Fruit fly (Drosophila melanogaster) whole organism, prepupa: ENCODE measurements around the gene CG31109.

ENCODE experiments used
- CG10631 ChIP-seq: fragments of 200-800 bp; sonication (Bioruptor generic); optimal IDR thresholded peaks from 2 replicates; lab custom pipeline; 2016; ENCODE audit warnings: missing biosample characterization, missing genetic modification characterization
- CG10669 ChIP-seq: fragments of 200-800 bp; sonication (Bioruptor generic); optimal IDR thresholded peaks from 3 replicates; lab custom pipeline; 2018; ENCODE audit warnings: missing biosample characterization, mild to moderate bottlenecking, missing genetic modification characterization, moderate library complexity
- CG11294 ChIP-seq: fragments of 200-800 bp; sonication (Bioruptor generic); IDR thresholded peaks from 2 replicates; pipeline ENCODE4 v1.3.6; 2022; ENCODE audit warnings: missing biosample characterization, missing genetic modification characterization
- CG11902 ChIP-seq: fragments of 200-800 bp; sonication (Bioruptor generic); optimal IDR thresholded peaks from 3 replicates; lab custom pipeline; 2016; ENCODE audit warnings: missing biosample characterization, missing genetic modification characterization
- CG15336 ChIP-seq: fragments of 200-800 bp; sonication (Bioruptor generic); IDR thresholded peaks from 2 replicates; pipeline ENCODE4 v1.3.6; 2022; ENCODE audit warnings: missing biosample characterization, missing genetic modification characterization
- CG1621 ChIP-seq: fragments of 200-800 bp; sonication (Bioruptor generic); optimal IDR thresholded peaks from 3 replicates; lab custom pipeline; 2018; ENCODE audit warnings: missing biosample characterization, mild to moderate bottlenecking, missing genetic modification characterization
- CG16779 ChIP-seq: fragments of 200-800 bp; sonication (Bioruptor generic); optimal IDR thresholded peaks from 3 replicates; lab custom pipeline; 2017; ENCODE audit warnings: missing biosample characterization, mild to moderate bottlenecking, missing genetic modification characterization
- CG3032 ChIP-seq: fragments of 200-800 bp; optimal IDR thresholded peaks from 2 replicates; lab custom pipeline; 2019; ENCODE audit warnings: missing biosample characterization, mild to moderate bottlenecking, missing genetic modification characterization, moderate library complexity
- CG31627 ChIP-seq: fragments of 200-800 bp; sonication (Bioruptor generic); optimal IDR thresholded peaks from 3 replicates; lab custom pipeline; 2016; ENCODE audit warnings: missing biosample characterization, missing genetic modification characterization
- CG32006 ChIP-seq: fragments of 200-800 bp; sonication (Bioruptor generic); optimal IDR thresholded peaks from 3 replicates; lab custom pipeline; 2017; ENCODE audit warnings: missing biosample characterization, mild to moderate bottlenecking, missing genetic modification characterization
- CG4318 ChIP-seq: fragments of 200-800 bp; sonication (Bioruptor generic); optimal IDR thresholded peaks from 3 replicates; lab custom pipeline; 2017; ENCODE audit warnings: missing biosample characterization, mild to moderate bottlenecking, missing genetic modification characterization
- CG6163 ChIP-seq: fragments of 200-800 bp; sonication (Bioruptor generic); IDR thresholded peaks from 3 replicates; pipeline ENCODE4 v1.3.6; 2022; ENCODE audit warnings: missing biosample characterization, missing genetic modification characterization
- CG6792 ChIP-seq: fragments of 200-800 bp; sonication (Bioruptor generic); optimal IDR thresholded peaks from 3 replicates; lab custom pipeline; 2016; ENCODE audit warnings: missing biosample characterization, missing genetic modification characterization
- CG6808 ChIP-seq: fragments of 200-800 bp; sonication (Bioruptor generic); optimal IDR thresholded peaks from 3 replicates; lab custom pipeline; 2017; ENCODE audit warnings: missing biosample characterization, missing genetic modification characterization, mild to moderate bottlenecking, moderate library complexity, missing genetic modification reagents
- CG6854 ChIP-seq: fragments of 200-800 bp; sonication (Bioruptor generic); optimal IDR thresholded peaks from 2 replicates; lab custom pipeline; 2017; ENCODE audit warnings: missing biosample characterization, mild to moderate bottlenecking, missing genetic modification characterization
- CG7368 ChIP-seq: fragments of 200-800 bp; sonication (Bioruptor generic); optimal IDR thresholded peaks from 3 replicates; lab custom pipeline; 2016; ENCODE audit warnings: missing biosample characterization, missing genetic modification characterization
- CG8119 ChIP-seq: fragments of 200-800 bp; sonication (Bioruptor generic); IDR thresholded peaks from 3 replicates; pipeline ENCODE4 v1.3.6; 2022; ENCODE audit warnings: missing biosample characterization, missing genetic modification characterization
- CG8319 ChIP-seq: fragments of 200-800 bp; sonication (Bioruptor generic); optimal IDR thresholded peaks from 3 replicates; lab custom pipeline; 2016; ENCODE audit warnings: missing biosample characterization, missing genetic modification characterization
- CG8632 ChIP-seq: fragments of 200-800 bp; sonication (Bioruptor generic); optimal IDR thresholded peaks from 3 replicates; lab custom pipeline; 2016; ENCODE audit warnings: missing biosample characterization, missing genetic modification characterization
- CG9139 ChIP-seq: fragments of 200-800 bp; sonication (Bioruptor generic); optimal IDR thresholded peaks from 3 replicates; lab custom pipeline; 2017; ENCODE audit warnings: missing biosample characterization, mild to moderate bottlenecking, missing genetic modification characterization
- Eip93F ChIP-seq: fragments of 200-800 bp; sonication (Bioruptor generic); optimal IDR thresholded peaks from 2 replicates; lab custom pipeline; 2016; ENCODE audit warnings: missing biosample characterization, mild to moderate bottlenecking, missing genetic modification characterization
- Ets21C ChIP-seq: fragments of 200-800 bp; sonication (Bioruptor generic); optimal IDR thresholded peaks from 3 replicates; lab custom pipeline; 2016; ENCODE audit warnings: missing biosample characterization, missing genetic modification characterization
- Gug ChIP-seq: fragments of 200-800 bp; sonication (Bioruptor generic); IDR thresholded peaks from 2 replicates; pipeline ENCODE4 v1.3.6; 2022; ENCODE audit warnings: missing biosample characterization, missing genetic modification characterization
- Hr4 ChIP-seq: fragments of 200-800 bp; sonication (Bioruptor generic); optimal IDR thresholded peaks from 3 replicates; lab custom pipeline; 2016; ENCODE audit warnings: missing biosample characterization, missing genetic modification characterization
- Lpt ChIP-seq: fragments of 200-800 bp; sonication (Bioruptor generic); optimal IDR thresholded peaks from 3 replicates; lab custom pipeline; 2016; ENCODE audit warnings: missing biosample characterization, missing genetic modification characterization
- Met ChIP-seq: fragments of 200-800 bp; sonication (Bioruptor generic); optimal IDR thresholded peaks from 3 replicates; lab custom pipeline; 2016; ENCODE audit warnings: missing biosample characterization, missing genetic modification characterization
- Smox ChIP-seq: fragments of 200-800 bp; sonication (Bioruptor generic); optimal IDR thresholded peaks from 3 replicates; lab custom pipeline; 2016; ENCODE audit warnings: missing biosample characterization, missing genetic modification characterization
- Sox102F ChIP-seq: fragments of 200-800 bp; sonication (Bioruptor generic); optimal IDR thresholded peaks from 2 replicates; lab custom pipeline; 2016; ENCODE audit warnings: missing biosample characterization, mild to moderate bottlenecking, missing genetic modification characterization
- Sox15 ChIP-seq: fragments of 200-800 bp; sonication (Bioruptor generic); optimal IDR thresholded peaks from 3 replicates; lab custom pipeline; 2016; ENCODE audit warnings: missing biosample characterization, missing genetic modification characterization
- achi ChIP-seq: fragments of 200-800 bp; sonication (Bioruptor generic); optimal IDR thresholded peaks from 3 replicates; lab custom pipeline; 2016; ENCODE audit warnings: missing biosample characterization, missing genetic modification characterization
- acj6 ChIP-seq: fragments of 200-800 bp; sonication (Bioruptor generic); optimal IDR thresholded peaks from 3 replicates; lab custom pipeline; 2016; ENCODE audit warnings: missing biosample characterization, missing genetic modification characterization
- cyc ChIP-seq: fragments of 200-800 bp; sonication (Bioruptor generic); optimal IDR thresholded peaks from 3 replicates; lab custom pipeline; 2016; ENCODE audit warnings: missing biosample characterization, missing genetic modification characterization
- dac ChIP-seq: fragments of 200-800 bp; sonication (Bioruptor generic); optimal IDR thresholded peaks from 2 replicates; lab custom pipeline; 2017; ENCODE audit warnings: missing biosample characterization, mild to moderate bottlenecking, missing genetic modification characterization
- dsx ChIP-seq: fragments of 200-800 bp; optimal IDR thresholded peaks from 3 replicates; lab custom pipeline; 2019; ENCODE audit warnings: missing biosample characterization, mild to moderate bottlenecking, missing genetic modification characterization, moderate library complexity; ENCODE audit not compliant: poor library complexity, severe bottlenecking
- esn ChIP-seq: fragments of 200-800 bp; sonication (Bioruptor generic); optimal IDR thresholded peaks from 2 replicates; lab custom pipeline; 2016; ENCODE audit warnings: missing biosample characterization, mild to moderate bottlenecking, missing genetic modification characterization, moderate library complexity
- fd85E ChIP-seq: fragments of 200-800 bp; sonication (Bioruptor generic); optimal IDR thresholded peaks from 3 replicates; lab custom pipeline; 2016; ENCODE audit warnings: missing biosample characterization, missing genetic modification characterization
- fkh ChIP-seq: fragments of 200-800 bp; sonication (Bioruptor generic); optimal IDR thresholded peaks from 3 replicates; lab custom pipeline; 2017; ENCODE audit warnings: missing biosample characterization, mild to moderate bottlenecking, missing genetic modification characterization, moderate library complexity
- lz ChIP-seq: fragments of 200-800 bp; sonication (Bioruptor generic); optimal IDR thresholded peaks from 3 replicates; lab custom pipeline; 2016; ENCODE audit warnings: missing biosample characterization, missing genetic modification characterization
- net ChIP-seq: fragments of 200-800 bp; sonication (Bioruptor generic); optimal IDR thresholded peaks from 3 replicates; lab custom pipeline; 2016; ENCODE audit warnings: missing biosample characterization, missing genetic modification characterization
- salr ChIP-seq, 2 experiments: fragments of 200-800 bp; sonication (Bioruptor generic); optimal IDR thresholded peaks; 3 replicates each; lab custom pipeline; 2016 to 2018; ENCODE audit warnings: missing biosample characterization in 2 of 2, missing genetic modification characterization in 2 of 2, mild to moderate bottlenecking in 1 of 2
- spab ChIP-seq: fragments of 200-800 bp; sonication (Bioruptor generic); optimal IDR thresholded peaks from 2 replicates; lab custom pipeline; 2017; ENCODE audit warnings: missing biosample characterization, mild to moderate bottlenecking, missing genetic modification characterization, missing genetic modification reagents
- ss ChIP-seq, 2 experiments: fragments of 200-800 bp; sonication (Bioruptor generic); optimal IDR thresholded peaks; 2 replicates in 1 of 2; 3 replicates in 1 of 2; lab custom pipeline; 2017 to 2018; ENCODE audit warnings: mild to moderate bottlenecking in 2 of 2, missing biosample characterization in 2 of 2, missing genetic modification characterization in 2 of 2, moderate library complexity in 1 of 2
- topi ChIP-seq: fragments of 200-800 bp; sonication (Bioruptor generic); optimal IDR thresholded peaks from 3 replicates; lab custom pipeline; 2016; ENCODE audit warnings: missing biosample characterization, missing genetic modification characterization
- vri ChIP-seq: fragments of 200-800 bp; sonication (Bioruptor generic); optimal IDR thresholded peaks from 3 replicates; lab custom pipeline; 2016; ENCODE audit warnings: missing biosample characterization, mild to moderate bottlenecking, missing genetic modification characterization

Gene CG31109

dm6 chr3R:25051441-25052097 lies 2.9 kb downstream of the CG31109 start (continued):
- peak; percentile 68; the same call in 2 of the 3 replicates for TF ChIP-seq CG6163 (GFP tag; lab: Robert Waterston, UW)
- peak; percentile 7; the same call in 1 of the 2 replicates for TF ChIP-seq CG11294 (GFP tag; lab: Robert Waterston, UW)
- TF ChIP-seq CG6792 (GFP tag; lab: Kevin White, UChicago) = no peak
- TF ChIP-seq net = no peak
- no peak for TF ChIP-seq Gug (GFP tag; lab: Robert Waterston, UW)
- TF ChIP-seq CG32006 (GFP tag; lab: Kevin White, UChicago) = no peak
- TF ChIP-seq salr (GFP tag; optimal IDR thresholded peaks at IDR 0.05; lab: Kevin White, UChicago) = peak in 1 of 2 experiments; percentile 39
- TF ChIP-seq CG6854 (GFP tag; lab: Kevin White, UChicago) = no peak

dm6 chr3R:25050649-25051048 lies 3.8 kb downstream of the CG31109 start:
- peak; percentile 0 for TF ChIP-seq fkh (GFP tag; lab: Kevin White, UChicago)
- no peak for TF ChIP-seq ss (GFP tag; optimal IDR thresholded peaks at IDR 0.05; lab: Kevin White, UChicago)

dm6 chr3R:25049742-25050517 lies 4.5 kb downstream of the CG31109 start:
- TF ChIP-seq CG6808 = no peak
- peak; percentile 42 for TF ChIP-seq esn (GFP tag; lab: Kevin White, UChicago)
- TF ChIP-seq CG8119 (GFP tag; lab: Robert Waterston, UW) = no peak
- peak; percentile 77 for TF ChIP-seq vri
- no peak for TF ChIP-seq CG10631 (GFP tag; lab: Kevin White, UChicago)
- peak; percentile 66 for TF ChIP-seq CG6854 (GFP tag; lab: Kevin White, UChicago)
- TF ChIP-seq Gug (GFP tag; lab: Robert Waterston, UW) = no peak
- peak; percentile 5 for TF ChIP-seq CG7368 (GFP tag; lab: Kevin White, UChicago)
- no peak for TF ChIP-seq salr (GFP tag; optimal IDR thresholded peaks at IDR 0.05; lab: Kevin White, UChicago)
- TF ChIP-seq Smox = no peak
- peak; percentile 31 for TF ChIP-seq Met (GFP tag; lab: Kevin White, UChicago)
- TF ChIP-seq Sox15 = no peak
- TF ChIP-seq acj6 (GFP tag; lab: Kevin White, UChicago) = no peak
- TF ChIP-seq CG16779 (tag; lab: Kevin White, UChicago) = no peak
- peak; percentile 35 for TF ChIP-seq fkh (GFP tag; lab: Kevin White, UChicago)
- no peak for TF ChIP-seq CG8632 (GFP tag; lab: Kevin White, UChicago)
- TF ChIP-seq Ets21C (GFP tag; lab: Kevin White, UChicago) = no peak
- TF ChIP-seq dsx (GFP tag; lab: Kevin White, UChicago) = peak; percentile 8
- TF ChIP-seq CG6792 (GFP tag; lab: Kevin White, UChicago) = no peak
- peak; percentile 80 for TF ChIP-seq Eip93F (GFP tag; lab: Kevin White, UChicago)
- no peak for TF ChIP-seq Hr4 (GFP tag; lab: Kevin White, UChicago)
- no peak for TF ChIP-seq achi (GFP tag; lab: Kevin White, UChicago)
- TF ChIP-seq Lpt (GFP tag; lab: Kevin White, UChicago) = peak; percentile 69
- TF ChIP-seq CG11902 (GFP tag; lab: Kevin White, UChicago) = no peak
- TF ChIP-seq lz (GFP tag; lab: Kevin White, UChicago) = no peak
- TF ChIP-seq CG31627 (GFP tag; lab: Kevin White, UChicago) = no peak
- TF ChIP-seq CG15336 (GFP tag; lab: Robert Waterston, UW) = no peak
- no peak for TF ChIP-seq dac (GFP tag; lab: Kevin White, UChicago)
- TF ChIP-seq ss (GFP tag; optimal IDR thresholded peaks at IDR 0.05; lab: Kevin White, UChicago) = peak; percentile 71 to 75
- no peak for TF ChIP-seq CG4318 (GFP tag; lab: Kevin White, UChicago)
- no peak for TF ChIP-seq CG3032 (tag; lab: Kevin White, UChicago)
- TF ChIP-seq CG9139 (GFP tag; lab: Kevin White, UChicago) = no peak
- peak; percentile 34 for TF ChIP-seq spab (GFP tag; lab: Kevin White, UChicago)
- TF ChIP-seq Sox102F (GFP tag; lab: Kevin White, UChicago) = peak; percentile 37
- peak; percentile 42 for TF ChIP-seq CG1621 (tag; lab: Kevin White, UChicago)
- no peak for TF ChIP-seq cyc (GFP tag; lab: Kevin White, UChicago)
- TF ChIP-seq fd85E (GFP tag; lab: Kevin White, UChicago) = peak; percentile 79
- TF ChIP-seq CG10669 (GFP tag; lab: Kevin White, UChicago) = no peak
- TF ChIP-seq CG8319 (GFP tag; lab: Kevin White, UChicago) = no peak
- no peak for TF ChIP-seq topi (GFP tag; lab: Kevin White, UChicago)
